Fruit fly (Drosophila melanogaster): Measurements from ENCODE around the gene twy.

Gene twy

dm6 chr3L:11772608-11773017 is 20.5 kb downstream of the twy start (continued):
- no peak for TF ChIP-seq Sox102F (GFP tag; optimal IDR thresholded peaks at IDR 0.05)
- no peak for TF ChIP-seq CG14050 (GFP tag; IDR thresholded peaks at IDR 0.05)
- no peak for TF ChIP-seq grau (tag; optimal IDR thresholded peaks at IDR 0.05)
- TF ChIP-seq Usf (GFP tag; optimal IDR thresholded peaks at IDR 0.05) = no peak
- TF ChIP-seq dm (GFP tag; optimal IDR thresholded peaks at IDR 0.05) = no peak
- TF ChIP-seq Sox100B (GFP tag; optimal IDR thresholded peaks at IDR 0.05) = no peak
- no peak for TF ChIP-seq pho (GFP tag; optimal IDR thresholded peaks at IDR 0.05)
- TF ChIP-seq psq (GFP tag; optimal IDR thresholded peaks at IDR 0.05) = no peak
- no peak for TF ChIP-seq dysf (GFP tag; IDR thresholded peaks at IDR 0.05)
- TF ChIP-seq twi (tag; optimal IDR thresholded peaks at IDR 0.05) = no peak
- no peak for TF ChIP-seq ash1 (GFP tag; optimal IDR thresholded peaks at IDR 0.05)
- no peak for TF ChIP-seq CG10959 (GFP tag; IDR thresholded peaks at IDR 0.05)
- no peak for TF ChIP-seq NK7.1 (GFP tag; optimal IDR thresholded peaks at IDR 0.05)
- no peak for TF ChIP-seq slou (GFP tag; optimal IDR thresholded peaks at IDR 0.05)
- no peak for TF ChIP-seq CG32772 (GFP tag; IDR thresholded peaks at IDR 0.05)
- TF ChIP-seq tll (GFP tag; optimal IDR thresholded peaks at IDR 0.05) = no peak
- TF ChIP-seq zf30C (GFP tag; optimal IDR thresholded peaks at IDR 0.05) = no peak
- TF ChIP-seq CG3726 (GFP tag; IDR thresholded peaks at IDR 0.05) = no peak
- no peak for TF ChIP-seq HLH3B (GFP tag; IDR thresholded peaks at IDR 0.05)
- TF ChIP-seq CG6854 (GFP tag; optimal IDR thresholded peaks at IDR 0.05) = no peak
- no peak for TF ChIP-seq CG10267 (tag; optimal IDR thresholded peaks at IDR 0.05)
- 0 out of 2 replicates have a peak, but pooled peaks have one; percentile 38 for TF ChIP-seq Lim3 (GFP tag; IDR thresholded peaks at IDR 0.05)
- TF ChIP-seq ken (GFP tag; IDR thresholded peaks at IDR 0.05) = no peak
- TF ChIP-seq CG15011 (GFP tag; optimal IDR thresholded peaks at IDR 0.05) = no peak
- TF ChIP-seq CG10274 (GFP tag; optimal IDR thresholded peaks at IDR 0.05) = no peak
- no peak for TF ChIP-seq Ets97D (GFP tag; optimal IDR thresholded peaks at IDR 0.05)
- TF ChIP-seq ab (GFP tag; optimal IDR thresholded peaks at IDR 0.05) = no peak
- peak; percentile 88 for TF ChIP-seq Med (GFP tag)
- no peak for TF ChIP-seq bcd (GFP tag; optimal IDR thresholded peaks at IDR 0.05)
- no peak for TF ChIP-seq CG2889 (GFP tag; IDR thresholded peaks at IDR 0.05)
- TF ChIP-seq ttk (GFP tag; IDR thresholded peaks at IDR 0.05) = 0 out of 2 replicates have a peak, but pooled peaks have one; percentile 11
- no peak for TF ChIP-seq Nf-YA (GFP tag; IDR thresholded peaks at IDR 0.05)
- no peak for TF ChIP-seq CG11723 (GFP tag; optimal IDR thresholded peaks at IDR 0.05)
- no peak for TF ChIP-seq D19A (tag; optimal IDR thresholded peaks at IDR 0.05)
- TF ChIP-seq Chrac-16 (GFP tag; optimal IDR thresholded peaks at IDR 0.05) = no peak
- TF ChIP-seq Deaf1 (tag; optimal IDR thresholded peaks at IDR 0.05) = no peak
- no peak for TF ChIP-seq fd96Cb (tag; optimal IDR thresholded peaks at IDR 0.05)
- no peak for TF ChIP-seq maf-S (GFP tag; optimal IDR thresholded peaks at IDR 0.05)
- TF ChIP-seq wdn (GFP tag; IDR thresholded peaks at IDR 0.05) = no peak
- TF ChIP-seq CG31388 (GFP tag; optimal IDR thresholded peaks at IDR 0.05) = no peak
- TF ChIP-seq Tbp (GFP tag; optimal IDR thresholded peaks at IDR 0.05) = no peak
- no peak for TF ChIP-seq br (optimal IDR thresholded peaks at IDR 0.05)
- TF ChIP-seq stwl (tag; optimal IDR thresholded peaks at IDR 0.05) = no peak
- TF ChIP-seq CkIIα-i1 (GFP tag; IDR thresholded peaks at IDR 0.05) = no peak
- no peak for TF ChIP-seq Meics (GFP tag; optimal IDR thresholded peaks at IDR 0.05)
- no peak for TF ChIP-seq Awh (GFP tag; IDR thresholded peaks at IDR 0.05)
- no peak for TF ChIP-seq gsb-n (tag; optimal IDR thresholded peaks at IDR 0.05)
- TF ChIP-seq bab2 (GFP tag; optimal IDR thresholded peaks at IDR 0.05) = no peak
- TF ChIP-seq lov (optimal IDR thresholded peaks at IDR 0.05) = no peak
- TF ChIP-seq lov (GFP tag; IDR thresholded peaks at IDR 0.05) = no peak
- no peak for TF ChIP-seq peb (GFP tag; IDR thresholded peaks at IDR 0.05)
- no peak for TF ChIP-seq Gug (GFP tag; IDR thresholded peaks at IDR 0.05)
- TF ChIP-seq ato (GFP tag; IDR thresholded peaks at IDR 0.05; ENCODE audit: partially characterized antibody) = no peak
- TF ChIP-seq hb (GFP tag; IDR thresholded peaks at IDR 0.05; ENCODE audit: partially characterized antibody) = no peak
